Fruit fly (Drosophila melanogaster) whole organism, adult: ENCODE data around the gene jub.

Experiments
- CG11617 ChIP-seq: fragments of 200-800 bp; sonication (Bioruptor generic); optimal IDR thresholded peaks from 2 replicates; lab custom pipeline; 2017; ENCODE audit warnings: mild to moderate bottlenecking, missing biosample characterization, missing genetic modification reagents, missing genetic modification characterization
- CG7101 ChIP-seq: fragments of 200-800 bp; sonication (Bioruptor generic); optimal IDR thresholded peaks from 2 replicates; lab custom pipeline; 2018; ENCODE audit warnings: missing biosample characterization, mild to moderate bottlenecking, missing genetic modification characterization, moderate library complexity
- Hr96 ChIP-seq: fragments of 200-800 bp; sonication (Bioruptor generic); optimal IDR thresholded peaks from 2 replicates; lab custom pipeline; 2016; ENCODE audit warnings: missing biosample characterization, missing genetic modification characterization
- Mnt ChIP-seq: fragments of 200-800 bp; sonication (Bioruptor generic); optimal IDR thresholded peaks from 2 replicates; lab custom pipeline; 2016; ENCODE audit warnings: missing biosample characterization, mild to moderate bottlenecking, missing genetic modification characterization
- bab1 ChIP-seq: fragments of 200-800 bp; sonication (Bioruptor generic); optimal IDR thresholded peaks from 3 replicates; lab custom pipeline; 2019; ENCODE audit warnings: missing biosample characterization, mild to moderate bottlenecking, missing genetic modification characterization, moderate library complexity
- cic ChIP-seq: fragments of 200-800 bp; sonication (Bioruptor generic); optimal IDR thresholded peaks from 2 replicates; lab custom pipeline; 2017; ENCODE audit warnings: missing biosample characterization, mild to moderate bottlenecking, missing genetic modification characterization, moderate library complexity

dm6 chrX:13805554-13805953 is 24.6 kb downstream of the jub start:
- no peak for TF ChIP-seq CG7101 (tag; lab: Kevin White, UChicago)
- no peak for TF ChIP-seq Mnt (GFP tag; lab: Kevin White, UChicago)
- no peak for TF ChIP-seq bab1 (GFP tag; lab: Kevin White, UChicago)
- no peak for TF ChIP-seq Hr96
- TF ChIP-seq cic (GFP tag; lab: Kevin White, UChicago) = no peak
- TF ChIP-seq CG11617 (GFP tag; lab: Kevin White, UChicago) = no peak
